Worm (Caenorhabditis elegans) whole organism, mixed stage, embryonic: ENCODE results near the gene seu-1.
"Not testable (repeated sequence)": the region's sequence is repeated elsewhere in the genome, so short reads cannot be mapped to it uniquely, and the experiment has no call there.

Experiments
- blmp-1 ChIP-seq: fragments of 150-350 bp; optimal IDR thresholded peaks from 2 replicates; lab custom pipeline; 2014; ENCODE audit warnings: missing biosample characterization, missing genetic modification characterization
- ham-2 ChIP-seq: fragments of 200-800 bp; sonication (Bioruptor generic); optimal IDR thresholded peaks from 2 replicates; lab custom pipeline; 2018; ENCODE audit warnings: mild to moderate bottlenecking, missing genetic modification characterization, missing compliant biosample characterization
- lin-13 ChIP-seq: fragments of 150-350 bp; optimal IDR thresholded peaks from 2 replicates; lab custom pipeline; 2014; ENCODE audit warnings: missing biosample characterization, missing genetic modification characterization
- lsy-2 ChIP-seq: fragments of 150-350 bp; optimal IDR thresholded peaks from 2 replicates; lab custom pipeline; 2014; ENCODE audit warnings: missing biosample characterization, missing genetic modification characterization
- nhr-28 ChIP-seq: fragments of 150-350 bp; optimal IDR thresholded peaks from 2 replicates; lab custom pipeline; 2014; ENCODE audit warnings: missing biosample characterization, missing genetic modification characterization
- unc-62 ChIP-seq: fragments of 150-350 bp; optimal IDR thresholded peaks from 2 replicates; lab custom pipeline; 2014; ENCODE audit warnings: missing biosample characterization, missing genetic modification reagents, missing genetic modification characterization

DNA sequence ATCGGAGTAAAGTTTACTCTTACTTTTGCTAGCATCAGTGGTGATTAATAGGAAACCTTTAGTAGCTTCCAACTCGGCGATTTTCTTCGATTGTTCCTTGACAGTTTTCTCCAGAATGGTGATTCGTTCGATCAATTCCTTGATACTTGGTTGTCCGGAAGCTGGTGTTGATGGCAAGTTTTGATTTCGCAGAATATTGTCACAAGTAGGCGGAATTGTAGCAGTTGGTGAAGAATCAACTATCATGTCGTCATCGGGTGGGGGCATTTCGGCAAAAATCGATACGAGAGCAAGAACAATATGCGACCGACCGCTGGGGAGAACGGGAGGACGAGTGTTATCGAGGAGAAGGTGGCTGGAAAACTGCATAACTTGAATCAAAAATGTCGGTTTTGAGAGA is 17.8 kb downstream of the seu-1 start, which contains the start of gene Y73B6BL.289:
- TF ChIP-seq ham-2; lsy-2 (tag; lab: Kevin White, UChicago); blmp-1 (tag; lab: Kevin White, UChicago); unc-62 (GFP tag; lab: Kevin White, UChicago); lin-13 (tag; lab: Kevin White, UChicago); nhr-28 (tag; lab: Kevin White, UChicago): not testable (repeated sequence)
